Worm (Caenorhabditis elegans): Measurements from ENCODE around the gene scl-17.

DNA sequence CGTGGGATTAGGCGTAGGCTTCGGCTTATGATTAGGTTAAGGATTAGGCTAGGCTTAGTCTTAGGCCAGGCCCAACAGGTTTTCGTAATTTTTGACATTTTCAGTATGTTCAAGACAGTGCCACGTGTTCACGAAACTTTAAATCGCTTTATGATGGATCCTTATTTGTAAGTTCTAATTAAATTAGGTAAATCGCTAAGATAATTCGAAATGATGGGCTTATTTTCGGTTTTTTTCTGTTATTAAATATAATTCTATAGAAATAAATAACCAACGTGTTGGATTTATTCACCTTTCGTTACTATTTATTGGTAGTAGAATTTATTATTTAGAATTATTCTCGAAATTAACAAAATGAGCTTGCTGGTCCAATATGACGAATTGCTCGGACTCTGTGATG is 43.5 kb upstream of the scl-17 start, which contains the start of gene Y51H7C.8:
- TF ChIP-seq dao-5 (tag; optimal IDR thresholded peaks at IDR 0.05) (no peak), him-1 (tag; optimal IDR thresholded peaks at IDR 0.05) (no peak)
